Fruit fly (Drosophila melanogaster) whole organism, wandering third instar larva: ENCODE results near the gene UQCR-Q.

Experiments used
- Abd-B ChIP-seq: fragments of >200 bp; optimal IDR thresholded peaks from 2 replicates; lab custom pipeline; 2017; ENCODE audit warnings: missing biosample characterization, missing genetic modification characterization
- CG32264 ChIP-seq: fragments of 200-800 bp; sonication (Bioruptor generic); optimal IDR thresholded peaks from 2 replicates; lab custom pipeline; 2016; ENCODE audit warnings: missing biosample characterization, missing genetic modification characterization
- CG9705 ChIP-seq: fragments of 200-800 bp; sonication (Bioruptor generic); optimal IDR thresholded peaks from 2 replicates; lab custom pipeline; 2018; ENCODE audit warnings: missing biosample characterization, mild to moderate bottlenecking, missing genetic modification characterization
- CrebA ChIP-seq: fragments of 200-800 bp; sonication (Bioruptor generic); optimal IDR thresholded peaks from 2 replicates; lab custom pipeline; 2016; ENCODE audit warnings: missing biosample characterization, mild to moderate bottlenecking, missing genetic modification characterization, borderline replicate concordance
- Dfd ChIP-seq: fragments of >200 bp; optimal IDR thresholded peaks from 2 replicates; lab custom pipeline; 2017; ENCODE audit warnings: missing biosample characterization, missing genetic modification characterization
- Dif ChIP-seq: fragments of 200-275, 200-300 bp; sonication (Bioruptor generic); optimal IDR thresholded peaks from 2 replicates; lab custom pipeline; 2018; ENCODE audit warnings: missing biosample characterization, missing genetic modification characterization; ENCODE audit not compliant: partially characterized antibody
- GATAd ChIP-seq: sonication (Bioruptor generic); optimal IDR thresholded peaks from 2 replicates; lab custom pipeline; 2016; ENCODE audit warnings: missing biosample characterization, missing genetic modification characterization
- HLH106 ChIP-seq: fragments of 200-800 bp; optimal IDR thresholded peaks from 3 replicates; lab custom pipeline; 2019; ENCODE audit warnings: missing biosample characterization, mild to moderate bottlenecking, missing genetic modification characterization, moderate library complexity
- Hnf4 ChIP-seq: fragments of 200-800 bp; sonication (Bioruptor generic); optimal IDR thresholded peaks from 2 replicates; lab custom pipeline; 2016; ENCODE audit warnings: missing biosample characterization, mild to moderate bottlenecking, missing genetic modification characterization
- Hr78 ChIP-seq: fragments of >200 bp; optimal IDR thresholded peaks from 2 replicates; lab custom pipeline; 2017; ENCODE audit warnings: missing biosample characterization, missing genetic modification characterization
- Hr83 ChIP-seq: fragments of 200-300 bp; sonication (Bioruptor generic); optimal IDR thresholded peaks from 2 replicates; lab custom pipeline; 2016; ENCODE audit warnings: missing biosample characterization, mild to moderate bottlenecking, missing genetic modification characterization, moderate library complexity; ENCODE audit not compliant: poor library complexity, severe bottlenecking
- Jra ChIP-seq: sonication (Bioruptor generic); optimal IDR thresholded peaks from 2 replicates; lab custom pipeline; 2016; ENCODE audit warnings: missing biosample characterization, missing genetic modification characterization
- Mio ChIP-seq: sonication (Bioruptor generic); optimal IDR thresholded peaks from 2 replicates; lab custom pipeline; 2016; ENCODE audit warnings: missing biosample characterization, missing genetic modification characterization
- Myc ChIP-seq: fragments of >200 bp; optimal IDR thresholded peaks from 2 replicates; lab custom pipeline; 2017
- N ChIP-seq: fragments of >200 bp; optimal IDR thresholded peaks from 2 replicates; lab custom pipeline; 2018; ENCODE audit warnings: missing biosample characterization, missing external identifiers, missing genetic modification characterization
- OdsH ChIP-seq: fragments of 200-800 bp; sonication (Bioruptor generic); optimal IDR thresholded peaks from 2 replicates; lab custom pipeline; 2016; ENCODE audit warnings: missing biosample characterization, mild to moderate bottlenecking, missing genetic modification characterization
- Rel ChIP-seq, 2 experiments: fragments of 200-800 bp; sonication (Bioruptor generic) in 1 of 2; optimal IDR thresholded peaks; 2 replicates in 1 of 2; 3 replicates in 1 of 2; lab custom pipeline; 2016 to 2019; ENCODE audit warnings: mild to moderate bottlenecking in 2 of 2, missing biosample characterization in 2 of 2, missing genetic modification characterization in 2 of 2, moderate library complexity in 1 of 2
- Sp1 ChIP-seq: fragments of 200-800 bp; sonication (Bioruptor generic); optimal IDR thresholded peaks from 3 replicates; lab custom pipeline; 2019; ENCODE audit warnings: missing biosample characterization, mild to moderate bottlenecking, missing genetic modification characterization, moderate library complexity
- Vsx2 ChIP-seq: fragments of 200-300, 225-300 bp; sonication (Bioruptor generic); optimal IDR thresholded peaks from 2 replicates; lab custom pipeline; 2018; ENCODE audit warnings: missing biosample characterization, missing genetic modification characterization; ENCODE audit not compliant: partially characterized antibody
- br ChIP-seq: fragments of 200-800 bp; sonication (Bioruptor generic); optimal IDR thresholded peaks from 2 replicates; lab custom pipeline; 2016; ENCODE audit warnings: missing biosample characterization, missing genetic modification characterization
- brk ChIP-seq: fragments of 200-800 bp; sonication (Bioruptor generic); optimal IDR thresholded peaks from 2 replicates; lab custom pipeline; 2016; ENCODE audit warnings: missing biosample characterization, mild to moderate bottlenecking, missing genetic modification characterization
- dl ChIP-seq, 2 experiments: fragments of 175-275, 200-275 bp in 1 of 2; fragments of 200-275 bp in 1 of 2; sonication (Bioruptor generic); optimal IDR thresholded peaks; lab custom pipeline; 2018; ENCODE audit warnings: mild to moderate bottlenecking in 2 of 2, missing biosample characterization in 2 of 2, missing genetic modification characterization in 2 of 2, moderate library complexity in 2 of 2; ENCODE audit not compliant: partially characterized antibody in 2 of 2, insufficient read depth in 1 of 2
- dmrt93B ChIP-seq: fragments of 200-800 bp; sonication (Bioruptor generic); optimal IDR thresholded peaks from 2 replicates; lab custom pipeline; 2018; ENCODE audit warnings: missing biosample characterization, mild to moderate bottlenecking, missing genetic modification characterization
- dsf ChIP-seq: sonication (Bioruptor generic); optimal IDR thresholded peaks from 2 replicates; lab custom pipeline; 2016; ENCODE audit warnings: missing biosample characterization, missing genetic modification characterization, borderline replicate concordance
- ey ChIP-seq: fragments of 200-800 bp; sonication (Bioruptor generic); optimal IDR thresholded peaks from 2 replicates; lab custom pipeline; 2016; ENCODE audit warnings: missing biosample characterization, missing genetic modification characterization
- foxo ChIP-seq, 2 experiments: fragments of 200-800 bp; sonication (Bioruptor generic); optimal IDR thresholded peaks; 2 replicates in 1 of 2; 3 replicates in 1 of 2; lab custom pipeline; 2016 to 2017; ENCODE audit warnings: missing biosample characterization in 2 of 2, missing genetic modification characterization in 2 of 2
- fru ChIP-seq: fragments of 200-800 bp; sonication (Bioruptor generic); optimal IDR thresholded peaks from 3 replicates; lab custom pipeline; 2016; ENCODE audit warnings: missing biosample characterization, mild to moderate bottlenecking, missing genetic modification characterization
- h ChIP-seq: fragments of 200-800 bp; sonication (Bioruptor generic); optimal IDR thresholded peaks from 3 replicates; lab custom pipeline; 2016; ENCODE audit warnings: missing biosample characterization, mild to moderate bottlenecking, missing genetic modification characterization
- jim ChIP-seq: fragments of 175-275, 200-325 bp; sonication (Bioruptor generic); optimal IDR thresholded peaks from 2 replicates; lab custom pipeline; 2016; ENCODE audit warnings: missing biosample characterization, mild to moderate bottlenecking, missing genetic modification characterization
- lola ChIP-seq: fragments of >200 bp; optimal IDR thresholded peaks from 2 replicates; lab custom pipeline; 2017; ENCODE audit warnings: missing biosample characterization, missing genetic modification characterization
- pan ChIP-seq: fragments of >200 bp; optimal IDR thresholded peaks from 2 replicates; lab custom pipeline; 2017
- psq ChIP-seq: fragments of 200-800 bp; sonication (Bioruptor generic); optimal IDR thresholded peaks from 3 replicates; lab custom pipeline; 2017; ENCODE audit warnings: missing biosample characterization, mild to moderate bottlenecking, missing genetic modification characterization, moderate library complexity
- rgr ChIP-seq: fragments of 200-800 bp; sonication (Bioruptor generic); optimal IDR thresholded peaks from 3 replicates; lab custom pipeline; 2016; ENCODE audit warnings: missing biosample characterization, mild to moderate bottlenecking, missing genetic modification characterization
- sage ChIP-seq: fragments of 200-800 bp; sonication (Bioruptor generic); optimal IDR thresholded peaks from 2 replicates; lab custom pipeline; 2016; ENCODE audit warnings: missing biosample characterization, mild to moderate bottlenecking, missing genetic modification characterization
- sv ChIP-seq: fragments of 200-800 bp; sonication (Bioruptor generic); optimal IDR thresholded peaks from 3 replicates; lab custom pipeline; 2016; ENCODE audit warnings: missing biosample characterization, missing genetic modification characterization
- tai ChIP-seq: sonication (Bioruptor generic); optimal IDR thresholded peaks from 2 replicates; lab custom pipeline; 2016; ENCODE audit warnings: missing biosample characterization, missing genetic modification characterization
- usp ChIP-seq: fragments of >200 bp; optimal IDR thresholded peaks from 2 replicates; lab custom pipeline; 2017; ENCODE audit warnings: missing biosample characterization, missing genetic modification characterization
- woc ChIP-seq: sonication (Bioruptor generic); optimal IDR thresholded peaks from 2 replicates; lab custom pipeline; 2016; ENCODE audit warnings: missing biosample characterization, mild to moderate bottlenecking, missing genetic modification characterization

The UQCR-Q gene

dm6 chr3L:17465804-17466203 is 8.8 kb upstream of the UQCR-Q start, which contains the start of gene QIL1:
Gene QIL1, plus strand, starts transcription at chr3L:17465945.
- TF ChIP-seq OdsH (GFP tag; lab: Kevin White, UChicago) (no peak), dmrt93B (no peak), Dif (GFP tag; lab: Kevin White, UChicago) (no peak), Jra (no peak), psq (GFP tag; lab: Kevin White, UChicago) (no peak)
- TF ChIP-seq, all 38 proteins: peak for 0

dm6 chr3L:17470110-17470509 is 4.5 kb upstream of the UQCR-Q start, which contains the start of gene SecCl:
Gene SecCl, plus strand, starts transcription at chr3L:17470127.
- TF ChIP-seq CG9705 (GFP tag; lab: Kevin White, UChicago), result no peak
- no peak for TF ChIP-seq Myc (lab: Kevin White, UChicago)
- TF ChIP-seq psq (GFP tag; lab: Kevin White, UChicago), result no peak
- TF ChIP-seq dmrt93B, result no peak
- TF ChIP-seq sv, result no peak
- no peak for TF ChIP-seq rgr (GFP tag; lab: Kevin White, UChicago)
- TF ChIP-seq, all 38 proteins: peak for 0

dm6 chr3L:17473889-17474288 is 672 bp upstream of the UQCR-Q start:
- TF ChIP-seq CrebA (GFP tag; lab: Kevin White, UChicago) (no peak), foxo (GFP tag; optimal IDR thresholded peaks at IDR 0.05; lab: Kevin White, UChicago) (no peak), tai (GFP tag; lab: Kevin White, UChicago) (no peak), OdsH (GFP tag; lab: Kevin White, UChicago) (no peak), Dif (GFP tag; lab: Kevin White, UChicago) (no peak), Vsx2 (GFP tag; lab: Kevin White, UChicago) (no peak), psq (GFP tag; lab: Kevin White, UChicago) (no peak), jim (GFP tag; lab: Kevin White, UChicago) (no peak), usp (no peak)

dm6 chr3L:17475979-17476393 is 1.4 kb downstream of the UQCR-Q start, which contains the start of gene CG34250:
Gene CG34250, plus strand, starts transcription at chr3L:17476222.
- TF ChIP-seq sv (no peak), Mio (GFP tag; lab: Kevin White, UChicago) (no peak), br (GFP tag; lab: Kevin White, UChicago) (peak; percentile 14), CrebA (GFP tag; lab: Kevin White, UChicago) (no peak), Abd-B (GFP tag; lab: Kevin White, UChicago) (no peak), usp (no peak), pan (lab: Kevin White, UChicago) (no peak), Jra (peak; percentile 68), Rel (GFP tag; optimal IDR thresholded peaks at IDR 0.05; lab: Kevin White, UChicago) (no peak), Rel (tag; optimal IDR thresholded peaks at IDR 0.05; lab: Kevin White, UChicago) (peak; percentile 7), OdsH (GFP tag; lab: Kevin White, UChicago) (peak; percentile 30), woc (GFP tag; lab: Kevin White, UChicago) (no peak), GATAd (GFP tag; lab: Kevin White, UChicago) (no peak), ey (GFP tag; lab: Kevin White, UChicago) (peak; percentile 4), dmrt93B (no peak), h (GFP tag; lab: Kevin White, UChicago) (peak; percentile 62), Hnf4 (GFP tag; lab: Kevin White, UChicago) (peak; percentile 59), Sp1 (GFP tag; lab: Kevin White, UChicago) (peak; percentile 19), Myc (lab: Kevin White, UChicago) (peak; percentile 11), N (GFP tag; lab: Kevin White, UChicago) (no peak), jim (GFP tag; lab: Kevin White, UChicago) (no peak), Hr78 (no peak), fru (GFP tag; lab: Kevin White, UChicago) (peak; percentile 24), dl (GFP tag; optimal IDR thresholded peaks at IDR 0.05; lab: Kevin White, UChicago; ENCODE audit: insufficient read depth in 1 of 2, partially characterized antibody in 2 of 2) (no peak), rgr (GFP tag; lab: Kevin White, UChicago) (peak; percentile 37), Vsx2 (GFP tag; lab: Kevin White, UChicago) (no peak), lola (no peak), Hr83 (GFP tag; lab: Kevin White, UChicago) (peak; percentile 13), dsf (peak; percentile 67), foxo (GFP tag; optimal IDR thresholded peaks at IDR 0.05; lab: Kevin White, UChicago) (peak in 1 of 2 experiments; percentile 52), brk (GFP tag; lab: Kevin White, UChicago) (peak; percentile 72), Dif (GFP tag; lab: Kevin White, UChicago) (no peak), CG9705 (GFP tag; lab: Kevin White, UChicago) (no peak), Dfd (GFP tag; lab: Kevin White, UChicago) (no peak), psq (GFP tag; lab: Kevin White, UChicago) (peak; percentile 29), CG32264 (GFP tag; lab: Kevin White, UChicago) (no peak), tai (GFP tag; lab: Kevin White, UChicago) (peak; percentile 64), sage (GFP tag; lab: Kevin White, UChicago) (peak; percentile 50), HLH106 (tag; lab: Kevin White, UChicago) (peak; percentile 40)
